Worm (Caenorhabditis elegans) whole organism, midembryonic: ENCODE measurements around the gene dao-2.

Source experiments
- cog-1 ChIP-seq: sonication (generic microtip); optimal IDR thresholded peaks from 2 replicates; lab custom pipeline; 2016; ENCODE audit warnings: missing genetic modification characterization, missing compliant biosample characterization
- med-1 ChIP-seq: sonication (generic microtip); optimal IDR thresholded peaks from 2 replicates; lab custom pipeline; 2017; ENCODE audit warnings: missing genetic modification characterization, mild to moderate bottlenecking, missing compliant biosample characterization, antibody characterized with exemption, missing genetic modification reagents; ENCODE audit not compliant: insufficient read depth
- ztf-29 ChIP-seq: fragments of 200-800 bp; sonication (Bioruptor generic); IDR thresholded peaks from 2 replicates; pipeline ENCODE4 v1.3.6; 2022; ENCODE audit warnings: missing genetic modification reagents, missing genetic modification characterization, missing compliant biosample characterization

DNA sequence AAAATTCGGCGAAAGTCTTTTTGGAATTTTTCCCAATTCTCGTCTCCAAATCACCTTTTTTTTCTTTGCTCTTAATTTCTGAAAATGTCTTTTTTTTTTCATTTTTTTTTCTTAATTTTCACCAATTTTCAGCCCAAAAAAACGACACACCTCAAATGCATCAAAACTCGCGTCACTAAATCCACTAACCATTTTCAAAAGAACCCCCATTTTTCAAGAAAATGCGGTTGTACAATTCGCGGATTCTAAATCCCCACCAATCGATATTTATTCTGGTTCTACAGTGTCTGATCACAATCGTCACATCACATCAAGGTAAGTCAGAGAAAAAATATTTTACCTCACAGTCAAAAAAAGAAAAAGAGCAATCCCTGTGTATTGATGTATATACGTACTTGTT is 9.1 kb downstream of the dao-2 start, which contains the start of gene vab-1:
- TF ChIP-seq ztf-29 (no peak), med-1 (GFP tag; lab: Kevin White, UChicago) (no peak), cog-1 (no peak)
